Fruit fly (Drosophila melanogaster): ENCODE data around the gene Jig.

DNA sequence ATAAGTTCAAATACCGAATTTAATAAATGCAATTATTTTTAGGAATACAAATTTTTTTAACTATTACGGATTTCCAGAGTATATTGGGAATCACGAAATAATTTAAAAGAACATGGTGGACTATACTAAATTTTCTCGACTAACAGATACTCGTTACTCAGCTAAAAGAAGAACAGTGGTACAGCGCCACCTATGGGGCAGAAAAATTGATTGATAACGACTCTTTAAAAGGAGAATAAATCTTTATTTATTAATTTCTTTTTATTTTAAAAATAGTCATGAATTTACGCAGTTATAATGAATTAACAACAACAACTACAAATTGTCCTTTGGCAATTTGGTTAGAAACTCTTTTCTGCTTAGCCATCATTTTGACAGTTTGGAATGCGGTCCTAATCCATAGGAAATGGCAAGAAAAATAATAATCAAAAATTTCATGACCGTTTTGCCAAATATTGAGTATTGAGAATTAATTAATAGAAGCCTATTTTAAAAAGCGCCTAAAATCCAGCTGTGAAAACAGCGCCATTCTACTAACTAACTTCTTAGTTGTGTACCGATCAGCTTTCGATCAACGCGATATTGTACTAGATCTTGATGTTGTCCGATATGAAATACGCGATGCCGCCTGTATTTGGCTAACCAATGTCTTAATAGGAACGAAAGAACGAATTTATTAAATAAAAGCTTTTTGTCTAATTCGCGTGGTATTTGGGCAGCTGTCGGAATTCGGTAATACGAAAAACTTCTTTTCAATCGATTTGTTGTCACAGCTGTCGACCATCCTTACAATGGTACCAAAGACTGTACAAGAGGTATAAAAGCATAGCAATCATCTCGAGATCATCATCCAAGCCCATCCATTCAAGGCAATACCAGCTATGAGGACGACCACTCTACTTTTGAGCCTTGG lies 4.6 kb downstream of the Jig start, which contains the start of gene CG14852:
- TF ChIP-seq Myc (optimal IDR thresholded peaks at IDR 0.05) (no peak), ttk (optimal IDR thresholded peaks at IDR 0.05) (no peak)

All from Kc167 (cell line).